Fruit fly (Drosophila melanogaster): ENCODE data around the gene Sam-S.
A peak's percentile ranks its signal among the peaks of the same experiment; 100 is the strongest.

Sam-S gene

DNA sequence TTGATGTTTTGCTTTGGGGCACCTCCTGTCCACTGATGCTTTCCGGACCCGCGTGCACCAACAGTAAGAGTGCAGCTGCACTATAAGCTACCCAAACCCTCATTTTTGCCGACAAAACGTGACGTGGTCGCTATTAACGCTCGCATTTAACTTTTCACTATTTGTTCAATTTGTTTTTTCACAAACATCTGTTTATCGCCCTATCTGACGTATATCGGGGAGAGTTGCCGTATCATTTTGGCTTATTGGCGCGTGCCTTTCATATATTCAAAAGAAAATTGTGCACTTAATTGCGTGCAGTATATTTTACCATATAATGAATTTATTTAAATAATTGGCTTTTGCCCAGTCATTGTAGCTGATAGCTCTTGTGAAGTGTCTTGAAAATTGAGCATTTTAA is at the start of gene Sam-S, which contains the start of gene Nhe1:
Gene Sam-S (plus strand): TSS at position 364 of the 400 bp plus-strand sequence.
Gene Nhe1 (minus strand): TSS at position 193 of the 400 bp plus-strand sequence.
- no peak for TF ChIP-seq dmrt93B (GFP tag; optimal IDR thresholded peaks at IDR 0.05)
- TF ChIP-seq brk (GFP tag; optimal IDR thresholded peaks at IDR 0.05), result no peak
- no peak for TF ChIP-seq fru (GFP tag; optimal IDR thresholded peaks at IDR 0.05)
- TF ChIP-seq N (GFP tag; optimal IDR thresholded peaks at IDR 0.05), result no peak
- TF ChIP-seq CrebA (GFP tag; optimal IDR thresholded peaks at IDR 0.05; ENCODE audit: borderline replicate concordance), result no peak
- TF ChIP-seq pan (optimal IDR thresholded peaks at IDR 0.05), result no peak
- TF ChIP-seq Hnf4 (GFP tag; optimal IDR thresholded peaks at IDR 0.05), result no peak
- TF ChIP-seq OdsH (GFP tag; optimal IDR thresholded peaks at IDR 0.05), result no peak
- no peak for TF ChIP-seq Myc (optimal IDR thresholded peaks at IDR 0.05)
- TF ChIP-seq CG32264 (GFP tag; optimal IDR thresholded peaks at IDR 0.05), result no peak
- TF ChIP-seq usp (GFP tag; optimal IDR thresholded peaks at IDR 0.05), result no peak
- TF ChIP-seq foxo (GFP tag; optimal IDR thresholded peaks at IDR 0.05), result no peak
- TF ChIP-seq h (GFP tag; optimal IDR thresholded peaks at IDR 0.05), result no peak
- no peak for TF ChIP-seq jim (GFP tag; optimal IDR thresholded peaks at IDR 0.05)
- TF ChIP-seq Abd-B (GFP tag; optimal IDR thresholded peaks at IDR 0.05), result no peak
- TF ChIP-seq lola (GFP tag; optimal IDR thresholded peaks at IDR 0.05), result no peak

DNA sequence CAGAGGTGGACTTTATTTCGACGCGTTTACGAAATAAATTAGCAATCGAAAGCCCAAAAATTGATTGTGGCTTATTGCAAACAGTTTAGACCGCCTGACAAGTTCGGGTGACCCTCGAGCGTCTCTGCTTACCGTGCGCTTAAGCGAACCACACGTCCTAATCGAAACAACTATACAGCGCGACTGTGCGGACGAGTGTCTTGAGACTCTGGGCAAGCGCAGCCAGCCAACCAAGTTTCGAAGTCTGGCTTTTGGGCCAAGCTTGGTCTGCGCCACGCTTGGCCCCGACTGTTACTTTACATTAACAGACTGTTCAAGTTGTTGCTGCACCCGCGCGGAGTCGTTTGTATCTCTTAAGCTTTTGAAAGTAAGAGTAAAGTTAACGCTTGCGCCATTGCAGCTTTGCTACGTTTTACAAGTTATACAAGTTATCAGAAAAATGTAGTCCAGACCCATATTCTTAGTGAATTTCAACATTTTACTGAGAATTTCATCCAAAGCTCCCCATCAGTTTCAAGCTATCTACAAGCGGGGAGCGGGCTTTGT is 47.6 kb upstream of the Sam-S start:
- TF ChIP-seq Sp1 (GFP tag; optimal IDR thresholded peaks at IDR 0.05), result no peak
- no peak for TF ChIP-seq Jra (GFP tag; optimal IDR thresholded peaks at IDR 0.05)
- no peak for TF ChIP-seq foxo (GFP tag; optimal IDR thresholded peaks at IDR 0.05)
- TF ChIP-seq OdsH (GFP tag; optimal IDR thresholded peaks at IDR 0.05), result no peak
- TF ChIP-seq Myc (optimal IDR thresholded peaks at IDR 0.05), result no peak
- TF ChIP-seq pan (optimal IDR thresholded peaks at IDR 0.05), result no peak
- no peak for TF ChIP-seq GATAd (GFP tag; optimal IDR thresholded peaks at IDR 0.05)
- TF ChIP-seq fru (GFP tag; optimal IDR thresholded peaks at IDR 0.05), result no peak
- no peak for TF ChIP-seq Hr83 (GFP tag; optimal IDR thresholded peaks at IDR 0.05; ENCODE audit: poor library complexity, severe bottlenecking)
- TF ChIP-seq rgr (GFP tag; optimal IDR thresholded peaks at IDR 0.05), result no peak
- TF ChIP-seq psq (GFP tag; optimal IDR thresholded peaks at IDR 0.05), result no peak
- no peak for TF ChIP-seq lola (GFP tag; optimal IDR thresholded peaks at IDR 0.05)
- no peak for TF ChIP-seq HLH106 (tag; optimal IDR thresholded peaks at IDR 0.05)
- TF ChIP-seq ey (GFP tag; optimal IDR thresholded peaks at IDR 0.05), result no peak

DNA sequence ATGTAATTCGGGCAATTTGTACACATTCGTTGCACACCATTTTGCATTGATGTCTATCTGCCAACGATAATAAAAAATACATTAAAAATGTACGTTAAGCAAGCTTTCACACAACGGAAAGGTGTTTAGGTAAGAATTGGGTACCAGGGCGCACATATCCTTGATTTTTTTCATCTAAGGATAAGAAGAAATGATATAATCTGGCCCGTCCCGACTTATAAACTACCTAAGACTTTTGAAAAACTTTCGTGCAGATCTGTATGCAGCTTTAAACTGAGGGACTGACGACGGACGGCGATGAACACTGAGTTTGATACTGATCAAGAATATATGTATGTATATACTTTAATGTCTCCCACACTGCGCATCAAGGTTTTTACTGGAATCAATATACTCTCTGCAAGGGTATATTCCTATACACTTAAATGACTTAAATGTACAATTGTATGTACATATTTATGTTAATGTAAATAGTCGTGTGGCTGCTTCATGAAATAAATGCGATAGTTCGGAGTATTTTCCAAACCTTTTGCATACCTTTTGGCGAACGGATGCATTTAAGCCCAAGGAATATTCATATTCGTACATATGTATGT is 41.3 kb upstream of the Sam-S start, which contains the start of gene Cda5:
Gene Cda5 (minus strand): TSS at position 51 of the 596 bp plus-strand sequence.
- TF ChIP-seq Myc (optimal IDR thresholded peaks at IDR 0.05) (peak; percentile 16), Dfd (GFP tag; optimal IDR thresholded peaks at IDR 0.05) (no peak), Abd-B (GFP tag; optimal IDR thresholded peaks at IDR 0.05) (no peak)

DNA sequence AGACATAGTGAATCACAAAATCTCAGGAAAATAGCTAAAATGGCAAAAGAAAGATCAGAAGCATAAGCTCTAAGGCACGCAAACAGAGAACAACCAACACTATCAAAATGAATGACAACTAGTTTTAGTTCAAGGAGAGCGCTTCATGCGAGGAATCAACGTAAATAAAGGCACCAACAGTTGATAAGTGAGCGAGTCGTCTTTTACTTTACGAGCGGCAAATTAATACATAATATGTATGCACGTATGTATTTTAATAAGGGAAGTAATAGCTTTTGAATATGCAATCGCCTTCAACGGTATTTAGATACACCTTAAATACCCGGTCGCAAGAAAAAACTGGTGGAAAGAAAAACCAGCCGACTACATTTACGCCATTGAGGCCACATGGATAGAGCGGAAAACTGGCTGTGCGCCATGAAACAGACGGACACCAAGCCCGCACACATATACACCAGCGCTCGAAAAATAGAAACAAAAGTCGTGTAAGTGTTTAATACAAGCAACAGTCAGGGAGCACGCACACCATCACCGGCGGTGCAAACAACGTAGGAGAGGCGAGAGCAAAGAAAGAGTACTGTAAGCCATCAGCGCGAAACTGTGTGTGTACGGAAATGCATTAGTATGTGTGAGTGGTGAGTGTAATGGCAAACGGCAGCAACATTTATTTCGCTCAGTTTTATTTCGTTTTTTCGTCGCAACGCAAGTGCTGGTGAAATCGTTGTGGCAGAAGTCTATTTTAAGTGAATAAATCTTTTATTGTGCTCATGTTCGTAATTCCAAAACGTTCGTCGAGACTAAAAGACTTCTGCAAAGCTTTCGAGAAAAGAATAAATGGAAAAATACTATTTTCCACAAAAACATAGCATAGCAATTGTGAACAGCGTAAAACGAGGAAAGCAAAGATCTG is 40.1 kb upstream of the Sam-S start, which contains the start of gene dbr:
Gene dbr (plus strand): TSS at position 114 of the 910 bp plus-strand sequence.
- TF ChIP-seq Hr78 (GFP tag; optimal IDR thresholded peaks at IDR 0.05), result no peak
- TF ChIP-seq h (GFP tag; optimal IDR thresholded peaks at IDR 0.05), result no peak
- TF ChIP-seq Dif (GFP tag; optimal IDR thresholded peaks at IDR 0.05; ENCODE audit: partially characterized antibody), result peak; percentile 86
- TF ChIP-seq Abd-B (GFP tag; optimal IDR thresholded peaks at IDR 0.05), result no peak
- no peak for TF ChIP-seq jim (GFP tag; optimal IDR thresholded peaks at IDR 0.05)
- no peak for TF ChIP-seq fru (GFP tag; optimal IDR thresholded peaks at IDR 0.05)
- TF ChIP-seq tai (GFP tag; optimal IDR thresholded peaks at IDR 0.05), result peak; percentile 44
- TF ChIP-seq psq (GFP tag; optimal IDR thresholded peaks at IDR 0.05), result peak; percentile 80
- no peak for TF ChIP-seq ey (GFP tag; optimal IDR thresholded peaks at IDR 0.05)
- no peak for TF ChIP-seq GATAd (GFP tag; optimal IDR thresholded peaks at IDR 0.05)
- TF ChIP-seq Hnf4 (GFP tag; optimal IDR thresholded peaks at IDR 0.05), result peak; percentile 25
- no peak for TF ChIP-seq usp (GFP tag; optimal IDR thresholded peaks at IDR 0.05)
- TF ChIP-seq Vsx2 (GFP tag; optimal IDR thresholded peaks at IDR 0.05; ENCODE audit: partially characterized antibody), result no peak
- TF ChIP-seq br (GFP tag; optimal IDR thresholded peaks at IDR 0.05), result no peak
- TF ChIP-seq CG9705 (GFP tag; optimal IDR thresholded peaks at IDR 0.05), result no peak
- no peak for TF ChIP-seq rgr (GFP tag; optimal IDR thresholded peaks at IDR 0.05)
- no peak for TF ChIP-seq Myc (optimal IDR thresholded peaks at IDR 0.05)
- TF ChIP-seq N (GFP tag; optimal IDR thresholded peaks at IDR 0.05), result peak; percentile 84
- peak; percentile 13 for TF ChIP-seq OdsH (GFP tag; optimal IDR thresholded peaks at IDR 0.05)
- peak; percentile 3 for TF ChIP-seq dsf (GFP tag; optimal IDR thresholded peaks at IDR 0.05; ENCODE audit: borderline replicate concordance)
- no peak for TF ChIP-seq woc (GFP tag; optimal IDR thresholded peaks at IDR 0.05)
- TF ChIP-seq Dfd (GFP tag; optimal IDR thresholded peaks at IDR 0.05), result no peak
- TF ChIP-seq Rel (GFP tag; optimal IDR thresholded peaks at IDR 0.05), result peak; percentile 82
- TF ChIP-seq Rel (tag; optimal IDR thresholded peaks at IDR 0.05), result no peak
- peak; percentile 28 for TF ChIP-seq Jra (GFP tag; optimal IDR thresholded peaks at IDR 0.05)
- peak; percentile 10 for TF ChIP-seq HLH106 (tag; optimal IDR thresholded peaks at IDR 0.05)
- no peak for TF ChIP-seq sv (GFP tag; optimal IDR thresholded peaks at IDR 0.05)
- peak; percentile 78 to 88 for TF ChIP-seq dl (GFP tag; optimal IDR thresholded peaks at IDR 0.05; ENCODE audit: insufficient read depth in 1 of 2, partially characterized antibody in 2 of 2)
- TF ChIP-seq pan (optimal IDR thresholded peaks at IDR 0.05), result no peak
- TF ChIP-seq sage (GFP tag; optimal IDR thresholded peaks at IDR 0.05), result no peak
- TF ChIP-seq dmrt93B (GFP tag; optimal IDR thresholded peaks at IDR 0.05), result no peak
- TF ChIP-seq brk (GFP tag; optimal IDR thresholded peaks at IDR 0.05), result peak; percentile 47

All from whole organism, wandering third instar larva.